Worm (Caenorhabditis elegans): ENCODE results near the gene ins-14.

The ins-14 gene

DNA sequence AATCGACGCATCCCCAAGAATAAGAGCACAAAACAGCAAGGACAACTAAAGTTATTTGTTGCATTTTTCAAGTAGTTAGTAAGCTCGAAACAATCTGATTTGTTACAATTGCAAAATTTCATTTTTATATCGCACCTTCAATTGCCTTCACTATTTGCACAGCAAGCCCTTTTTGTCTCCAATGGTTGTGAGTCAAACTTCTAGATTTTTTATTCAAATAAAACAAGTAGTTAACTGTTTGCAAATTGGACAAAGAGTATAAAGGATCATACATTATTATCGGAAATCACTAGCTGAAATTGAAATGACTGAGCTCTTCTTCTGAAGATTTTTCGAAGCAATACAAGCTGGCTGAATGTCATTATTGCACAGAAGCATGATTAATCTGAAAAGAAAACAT, 7.2 kb upstream of the ins-14 start, which contains the start of gene F41G3.21:
F41G3.21 (minus strand) TSS at position 101 of the 400 bp plus-strand sequence.
- TF ChIP-seq unc-62 (GFP tag; optimal IDR thresholded peaks at IDR 0.05): no peak

DNA sequence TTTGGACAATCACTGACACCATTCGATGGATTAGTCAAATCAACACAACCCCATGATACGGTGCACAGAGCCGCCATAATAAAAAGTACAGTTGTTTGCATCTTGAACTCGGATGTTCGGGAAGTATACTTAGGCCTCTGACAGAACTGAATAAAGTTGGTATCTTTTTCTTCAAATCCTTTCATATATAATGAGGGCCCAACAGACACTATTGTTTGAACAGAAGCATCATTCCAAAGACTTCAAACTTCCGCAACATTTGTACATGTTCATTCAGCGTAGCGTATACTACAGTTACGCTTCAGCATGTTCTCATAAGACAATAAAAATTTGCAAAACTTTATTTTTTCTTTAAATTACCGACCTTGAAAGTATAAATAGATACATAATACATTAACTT, 6.4 kb upstream of the ins-14 start, which contains the start of gene F41G3.19:
F41G3.19 (minus strand) TSS at position 101 of the 400 bp plus-strand sequence.
- TF ChIP-seq unc-62 (GFP tag; optimal IDR thresholded peaks at IDR 0.05): no peak

DNA sequence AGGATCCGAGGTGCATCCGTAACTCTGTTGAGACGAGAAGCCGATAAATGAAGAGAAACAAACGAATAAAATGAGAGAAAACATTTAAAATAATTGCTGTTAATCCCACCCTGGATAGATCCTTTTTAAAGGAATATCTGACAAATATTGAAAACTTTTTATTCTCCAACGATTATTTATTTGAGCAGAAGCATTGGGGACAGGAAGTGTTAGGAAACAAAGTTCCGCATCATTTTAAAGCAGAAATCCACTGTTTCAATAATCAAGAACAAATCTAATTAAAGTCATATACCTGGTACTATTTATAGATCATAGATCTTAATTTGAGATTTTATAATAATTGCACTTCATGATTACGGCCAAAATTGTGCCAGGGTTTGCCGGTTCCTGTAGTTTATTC, 5.3 kb upstream of the ins-14 start, which contains the start of gene F41G3.20:
F41G3.20 (minus strand) TSS at position 101 of the 400 bp plus-strand sequence.
- no peak for TF ChIP-seq unc-62 (GFP tag; optimal IDR thresholded peaks at IDR 0.05)

DNA sequence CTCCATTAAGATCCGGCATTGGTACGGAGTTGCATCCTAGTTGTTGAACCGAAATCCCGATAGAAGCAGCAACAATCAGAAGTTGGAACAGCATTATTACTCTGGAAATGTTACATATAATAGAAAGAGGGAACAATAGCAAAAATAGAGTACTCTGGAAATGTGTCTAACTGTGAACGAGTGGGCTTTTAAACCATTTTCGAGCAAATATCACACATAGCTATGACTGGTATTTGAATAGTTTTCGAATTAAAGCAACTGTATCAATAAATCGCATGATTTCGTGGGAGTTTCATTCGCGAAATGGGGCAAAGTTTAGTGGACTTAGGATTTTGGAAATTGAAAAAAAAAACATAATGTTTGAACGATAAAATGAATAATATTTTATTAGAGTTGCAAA, 3.8 kb upstream of the ins-14 start, which contains the start of gene F41G3.10:
F41G3.10 (minus strand) TSS at position 101 of the 400 bp plus-strand sequence.
- TF ChIP-seq unc-62 (GFP tag; optimal IDR thresholded peaks at IDR 0.05): no peak

DNA sequence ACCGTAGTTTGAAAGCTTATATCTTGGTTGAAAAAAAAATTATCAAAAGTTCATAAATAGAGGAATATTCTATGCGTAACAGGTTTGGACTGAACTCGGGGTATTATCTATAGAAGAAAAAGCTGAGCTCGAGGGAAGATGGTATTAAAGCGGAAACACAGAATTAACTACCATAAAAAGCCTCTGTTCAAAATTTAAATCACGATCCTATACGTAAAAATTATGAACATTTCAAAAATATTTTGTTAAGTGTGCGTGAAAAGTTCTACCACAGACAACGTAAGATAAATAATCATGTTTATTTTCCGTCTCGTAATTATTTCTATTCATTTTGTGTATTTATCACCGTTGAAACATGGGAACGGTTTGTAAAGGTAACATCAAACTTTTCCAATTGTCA, 790 bp upstream of the ins-14 start, which contains the start of gene F41G3.5:
F41G3.5 (plus strand) TSS at position 301 of the 400 bp plus-strand sequence.
- TF ChIP-seq unc-62 (GFP tag; optimal IDR thresholded peaks at IDR 0.05): no peak

DNA sequence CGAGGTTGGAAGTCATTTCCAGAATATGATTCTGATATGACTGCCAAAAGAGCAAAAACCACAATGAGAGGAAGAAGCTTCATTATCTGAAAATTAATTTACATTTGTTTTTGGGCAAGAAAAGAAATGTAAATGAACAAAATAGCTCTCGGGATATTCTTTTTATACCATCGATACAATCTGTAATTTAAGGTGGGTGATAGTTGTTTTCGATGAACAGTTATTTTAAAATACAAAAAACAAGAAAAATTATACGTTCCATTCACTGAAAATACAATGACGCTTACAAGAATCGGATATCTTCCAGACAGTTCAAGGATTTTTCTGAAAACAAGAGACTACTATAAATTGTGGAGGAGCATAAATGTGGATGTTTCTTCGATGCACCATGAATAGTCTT, 966 bp downstream of the ins-14 start, which contains the start of gene ins-15:
ins-15 (minus strand) TSS at position 101 of the 400 bp plus-strand sequence.
- no peak for TF ChIP-seq unc-62 (GFP tag; optimal IDR thresholded peaks at IDR 0.05)

DNA sequence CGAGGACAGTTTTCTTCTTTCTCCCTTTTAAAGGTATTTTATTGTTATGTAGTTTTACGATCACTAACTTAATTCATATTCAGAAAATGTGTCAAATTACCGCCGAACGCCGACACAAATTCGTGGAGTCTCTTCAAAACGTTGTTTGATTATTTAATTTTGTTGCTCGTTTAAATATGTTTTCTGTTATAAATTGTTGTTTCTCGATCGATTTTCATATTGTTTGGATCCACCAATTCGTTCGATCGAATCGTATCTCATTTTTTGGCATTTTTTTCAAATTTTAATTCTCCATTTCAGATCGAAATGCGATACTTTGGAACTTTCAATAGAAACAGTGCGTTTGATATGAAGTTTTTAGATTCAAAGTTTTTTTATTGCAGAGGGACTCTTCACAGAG, 3.0 kb downstream of the ins-14 start, which contains the start of gene F41G3.6:
F41G3.6 (plus strand) TSS at position 301 of the 400 bp plus-strand sequence.
- TF ChIP-seq unc-62 (GFP tag; optimal IDR thresholded peaks at IDR 0.05): no peak

DNA sequence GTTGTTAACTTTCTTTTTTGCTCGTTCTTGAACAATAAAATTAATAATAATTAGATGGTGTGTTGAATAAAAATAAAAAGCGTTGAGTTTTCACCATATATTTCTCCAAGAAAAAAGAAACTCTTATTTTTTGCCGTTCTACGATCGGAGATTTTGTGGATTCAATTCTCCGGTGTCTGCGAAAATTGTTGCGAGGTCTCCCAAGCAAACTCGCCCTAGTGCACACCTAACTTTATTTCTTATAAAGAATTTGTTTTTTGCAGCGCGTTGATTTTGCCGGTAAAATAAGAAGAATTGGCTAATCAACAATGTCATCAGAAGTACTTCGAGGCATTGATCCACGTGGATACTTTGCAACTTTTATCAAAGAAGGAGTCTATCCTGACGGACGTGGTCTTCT, 4.2 kb downstream of the ins-14 start, which contains the start of gene exos-8:
exos-8 (plus strand) TSS at position 264 of the 400 bp plus-strand sequence.
- no peak for TF ChIP-seq unc-62 (GFP tag; optimal IDR thresholded peaks at IDR 0.05)

DNA sequence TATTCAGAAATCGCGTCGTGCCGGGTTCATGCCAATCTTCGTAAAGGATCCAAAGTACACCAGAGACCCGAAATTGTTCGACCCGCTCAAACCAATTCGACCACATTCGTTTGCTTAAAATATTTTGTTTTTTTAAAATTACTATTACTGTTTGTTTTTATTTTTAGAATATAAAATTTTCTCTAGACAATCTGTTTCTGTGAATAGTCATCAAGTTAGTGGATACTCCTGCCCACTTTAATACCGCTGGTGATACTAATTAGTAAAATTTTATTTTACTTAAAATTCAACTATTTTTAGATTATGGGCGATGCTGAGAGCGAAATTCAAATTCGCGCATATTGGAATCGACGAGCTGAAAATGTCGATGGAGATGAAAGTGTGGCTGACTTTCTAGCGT, 9.0 kb downstream of the ins-14 start, which contains the start of gene T14B4.1:
T14B4.1 (plus strand) TSS at position 301 of the 400 bp plus-strand sequence.
- no peak for TF ChIP-seq unc-62 (GFP tag; optimal IDR thresholded peaks at IDR 0.05)

DNA sequence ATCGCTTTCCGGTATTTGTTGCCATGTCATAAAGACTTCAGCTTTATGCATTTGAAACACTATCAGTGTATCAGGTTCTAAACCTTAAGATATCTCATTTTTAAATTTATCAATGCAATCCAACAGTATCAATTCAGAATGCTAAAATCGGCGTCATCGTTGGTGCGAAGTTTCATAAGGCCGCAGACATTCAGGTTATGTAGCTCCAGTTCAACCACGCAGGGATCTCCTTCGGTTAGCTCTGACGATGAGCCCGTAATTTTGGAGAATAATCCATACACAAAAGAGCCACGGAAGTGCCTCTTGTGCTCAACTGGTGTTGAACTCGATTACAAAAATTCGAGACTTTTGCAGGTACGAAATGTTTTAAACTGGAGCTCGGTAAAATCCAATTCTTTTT, 9.5 kb downstream of the ins-14 start, which contains the start of gene mrps-18.C:
mrps-18.C (plus strand) TSS at position 138 of the 400 bp plus-strand sequence.
- TF ChIP-seq unc-62 (GFP tag; optimal IDR thresholded peaks at IDR 0.05): no peak

DNA sequence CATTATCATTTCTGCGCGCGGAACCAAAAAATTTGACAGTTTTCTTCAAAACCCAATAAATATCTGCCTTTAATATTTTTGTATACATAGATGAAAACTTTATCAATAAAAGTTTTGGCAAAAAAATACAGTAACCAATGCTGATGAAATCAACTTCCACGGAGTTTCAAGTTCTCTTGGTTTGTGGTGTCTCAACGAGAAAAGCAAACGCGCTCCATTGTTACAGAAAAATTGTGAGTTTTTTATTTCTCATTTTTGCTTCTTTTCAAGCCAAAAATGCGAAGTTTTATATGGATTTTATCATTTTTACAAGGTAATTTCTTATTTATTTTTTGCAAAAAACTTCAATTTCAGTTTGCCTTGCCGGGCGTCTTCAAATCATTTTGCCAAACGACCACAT, 10.9 kb downstream of the ins-14 start, which contains the start of gene T14B4.3:
T14B4.3 (plus strand) TSS at position 264 of the 400 bp plus-strand sequence.
- TF ChIP-seq unc-62 (GFP tag; optimal IDR thresholded peaks at IDR 0.05): no peak

DNA sequence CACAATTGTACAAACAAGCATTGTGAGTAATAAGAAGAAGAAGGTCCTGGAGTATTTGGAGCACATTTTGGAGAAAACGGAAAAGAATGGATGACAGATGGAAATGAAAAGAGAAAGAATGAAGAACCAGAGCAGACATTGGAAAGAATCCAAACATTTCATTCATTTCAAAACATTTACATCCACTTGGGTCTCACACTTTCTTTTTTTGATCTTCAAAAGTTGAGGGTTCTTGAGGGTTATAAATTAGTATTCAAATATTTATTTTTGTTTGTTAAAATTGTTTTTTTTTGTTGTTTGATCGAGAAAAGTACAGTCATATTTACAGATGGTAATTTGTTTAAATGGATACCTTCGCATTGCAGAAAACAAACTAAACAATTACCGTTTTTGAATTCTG, 11.9 kb downstream of the ins-14 start, which contains the start of gene T14B4.9:
T14B4.9 (minus strand) TSS at position 101 of the 400 bp plus-strand sequence.
- no peak for TF ChIP-seq unc-62 (GFP tag; optimal IDR thresholded peaks at IDR 0.05)

DNA sequence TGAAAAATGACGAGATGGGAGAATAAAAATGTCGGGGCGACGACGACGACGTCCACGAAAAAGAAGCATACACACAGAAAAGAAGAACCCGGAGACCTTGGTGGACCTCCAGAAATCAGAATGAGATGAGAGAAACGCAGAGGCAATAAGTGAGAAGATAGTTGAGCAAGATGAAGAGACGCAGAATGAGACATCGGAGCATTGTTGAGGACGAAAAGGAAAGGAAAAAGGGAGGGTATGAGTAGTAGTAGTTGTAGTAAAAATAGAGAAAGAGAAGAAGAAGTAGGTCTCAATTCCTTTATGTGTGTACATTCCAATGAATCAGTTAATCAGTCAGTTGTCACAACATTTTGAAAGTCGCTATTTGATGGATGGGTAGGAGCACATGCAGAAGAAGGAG, 16.3 kb downstream of the ins-14 start, which contains the start of gene T14B4.8:
T14B4.8 (minus strand) TSS at position 60 of the 400 bp plus-strand sequence.
- no peak for TF ChIP-seq unc-62 (GFP tag; optimal IDR thresholded peaks at IDR 0.05)

DNA sequence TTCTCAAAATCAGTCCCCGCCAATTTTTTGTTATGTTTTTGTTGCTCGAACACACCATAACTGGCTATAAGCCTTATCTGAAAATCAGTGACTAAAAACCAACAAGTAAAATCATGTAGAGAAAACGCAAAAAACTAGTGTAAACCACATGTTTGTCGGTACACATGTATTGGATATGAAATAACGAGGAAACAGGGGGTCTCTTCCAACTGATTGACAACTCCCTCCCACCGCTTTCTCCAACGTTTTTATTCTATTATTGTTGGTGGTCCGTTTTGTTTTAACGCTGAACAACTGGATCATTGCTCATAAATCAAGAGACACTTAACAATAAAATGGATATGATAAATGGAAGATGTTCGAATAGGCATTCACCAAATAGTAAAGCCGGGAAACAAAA, 18.8 kb downstream of the ins-14 start:
- TF ChIP-seq unc-62 (GFP tag; optimal IDR thresholded peaks at IDR 0.05): no peak

DNA sequence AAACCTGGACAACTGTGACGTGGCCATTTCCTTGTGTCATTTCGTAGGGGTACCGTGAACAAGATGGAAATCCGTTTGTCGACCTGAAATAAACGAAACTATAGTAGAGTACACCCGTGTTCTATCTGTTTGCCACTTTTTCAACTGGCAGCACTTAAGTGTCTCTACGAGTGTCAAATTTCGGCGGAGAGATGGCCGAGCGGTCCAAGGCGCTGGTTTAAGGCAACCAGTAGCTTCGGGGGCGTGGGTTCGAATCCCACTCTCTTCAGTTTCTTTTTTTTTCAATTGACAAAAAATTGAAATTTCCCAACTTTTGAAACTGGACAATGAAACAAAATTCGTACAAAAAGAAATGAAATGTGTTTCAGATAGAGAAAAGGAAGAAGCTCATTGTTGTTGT, 24.0 kb downstream of the ins-14 start:
- TF ChIP-seq unc-62 (GFP tag; optimal IDR thresholded peaks at IDR 0.05): no peak

DNA sequence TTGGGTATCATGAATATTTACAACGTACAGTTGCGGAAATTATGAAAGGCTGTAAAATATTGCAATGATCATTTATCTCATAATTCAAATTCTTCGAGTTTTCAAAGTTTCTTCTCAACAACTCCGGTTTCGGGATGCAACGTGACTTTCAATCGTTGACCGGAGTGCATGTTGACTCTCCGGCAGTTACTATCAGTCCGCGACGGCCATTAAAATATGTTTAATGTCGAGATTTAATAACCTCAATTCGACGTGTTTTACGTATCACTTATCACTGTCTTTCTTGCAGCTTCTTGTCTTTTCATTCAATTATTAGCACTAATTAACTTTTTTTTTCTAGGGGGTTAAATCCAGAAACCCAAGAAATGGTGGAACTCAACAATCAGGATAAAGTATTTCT, 27.4 kb downstream of the ins-14 start, which contains the start of gene tsp-10:
tsp-10 (plus strand) TSS at position 366 of the 400 bp plus-strand sequence.
- TF ChIP-seq unc-62 (GFP tag; optimal IDR thresholded peaks at IDR 0.05): no peak

DNA sequence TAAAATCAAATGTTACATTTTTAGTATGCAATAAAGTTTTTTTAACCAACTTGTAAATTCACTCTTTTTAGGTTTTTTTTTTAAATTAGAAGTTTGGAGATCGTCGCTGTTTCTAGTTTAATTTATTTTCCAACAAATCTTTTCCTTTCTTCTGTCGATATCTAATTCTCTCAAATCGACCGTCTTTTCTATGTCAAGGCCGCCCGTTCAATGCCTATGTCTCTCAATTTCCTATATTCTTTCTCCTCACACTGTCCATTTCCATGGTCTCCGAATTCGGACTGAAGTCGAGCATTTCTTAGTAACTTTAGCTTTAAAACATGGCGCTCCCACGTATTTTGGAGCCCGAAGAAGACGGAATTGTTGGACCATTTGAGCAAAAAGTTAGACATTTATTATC, 29.0 kb downstream of the ins-14 start, which contains the start of the genes T14B4.5 and T14B4.20:
T14B4.5 (plus strand) TSS at position 226 of the 400 bp plus-strand sequence.
T14B4.20 (plus strand) TSS at position 264 of the 400 bp plus-strand sequence.
- TF ChIP-seq unc-62 (GFP tag; optimal IDR thresholded peaks at IDR 0.05): no peak

Data from whole organism, dauer.